Worm (Caenorhabditis elegans) whole organism, young adult: ENCODE data around the gene F32G8.2.

ENCODE experiments used
- F22D6.2 ChIP-seq: sonication (generic microtip); optimal IDR thresholded peaks from 2 replicates; lab custom pipeline; 2016; ENCODE audit warnings: mild to moderate bottlenecking, missing genetic modification characterization, missing compliant biosample characterization
- F23B12.7 ChIP-seq: sonication (generic microtip); optimal IDR thresholded peaks from 2 replicates; lab custom pipeline; 2017; ENCODE audit warnings: missing genetic modification characterization, mild to moderate bottlenecking, missing compliant biosample characterization, antibody characterized with exemption, moderate library complexity; ENCODE audit not compliant: insufficient read depth
- F33H1.4 ChIP-seq: fragments of 200-800 bp; sonication (Bioruptor generic); IDR thresholded peaks from 2 replicates; pipeline ENCODE4 v1.3.6; 2022; ENCODE audit warnings: missing genetic modification reagents, missing genetic modification characterization, missing compliant biosample characterization
- F37B4.10 ChIP-seq: fragments of 200-800 bp; sonication (Bioruptor generic); IDR thresholded peaks from 2 replicates; pipeline ENCODE4 v1.3.6; 2022; ENCODE audit warnings: missing genetic modification characterization, missing compliant biosample characterization
- F39B2.1 ChIP-seq: fragments of 200-800 bp; sonication (Bioruptor generic); IDR thresholded peaks from 2 replicates; pipeline ENCODE4 v1.3.6; 2022; ENCODE audit warnings: missing genetic modification reagents, missing genetic modification characterization, missing compliant biosample characterization
- T26A5.8 ChIP-seq: sonication (generic microtip); optimal IDR thresholded peaks from 2 replicates; lab custom pipeline; 2016; ENCODE audit warnings: missing genetic modification characterization, missing compliant biosample characterization
- Y53F4B.3 ChIP-seq: fragments of 200-800 bp; sonication (Bioruptor generic); IDR thresholded peaks from 2 replicates; pipeline ENCODE4 v1.3.6; 2022; ENCODE audit warnings: missing genetic modification reagents, missing genetic modification characterization, missing compliant biosample characterization
- aptf-3 ChIP-seq: fragments of 200-800 bp; sonication (Bioruptor generic); IDR thresholded peaks from 2 replicates; pipeline ENCODE4 v1.3.6; 2022; ENCODE audit warnings: missing genetic modification characterization, missing compliant biosample characterization
- attf-5 ChIP-seq: fragments of 200-800 bp; sonication (Bioruptor generic); optimal IDR thresholded peaks from 2 replicates; lab custom pipeline; 2018; ENCODE audit warnings: mild to moderate bottlenecking, missing genetic modification characterization, missing compliant biosample characterization
- cebp-1 ChIP-seq, 2 experiments: fragments of 200-800 bp in 1 of 2; sonication (Bioruptor generic) in 1 of 2; sonication (generic microtip) in 1 of 2; IDR thresholded peaks in 1 of 2; optimal IDR thresholded peaks in 1 of 2; 2 replicates each; pipeline versions ENCODE4 v1.3.6 to Lab custom; 2017 to 2022; ENCODE audit warnings: missing compliant biosample characterization in 2 of 2, missing genetic modification characterization in 2 of 2, mild to moderate bottlenecking in 1 of 2, missing genetic modification reagents in 1 of 2, moderate library complexity in 1 of 2
- cebp-2 ChIP-seq: fragments of 200-800 bp; sonication (Bioruptor generic); IDR thresholded peaks from 2 replicates; pipeline ENCODE4 v1.3.6; 2022; ENCODE audit warnings: missing genetic modification characterization, missing compliant biosample characterization
- ceh-27 ChIP-seq: fragments of 200-800 bp; sonication (Bioruptor generic); optimal IDR thresholded peaks from 2 replicates; lab custom pipeline; 2018; ENCODE audit warnings: mild to moderate bottlenecking, missing genetic modification characterization, moderate library complexity, missing compliant biosample characterization
- ceh-58 ChIP-seq: fragments of 200-800 bp; sonication (Bioruptor generic); IDR thresholded peaks from 2 replicates; pipeline ENCODE4 v1.3.6; 2022; ENCODE audit warnings: missing genetic modification characterization, missing compliant biosample characterization
- chd-7 ChIP-seq: sonication (generic microtip); optimal IDR thresholded peaks from 2 replicates; lab custom pipeline; 2016; ENCODE audit warnings: mild to moderate bottlenecking, missing genetic modification characterization, moderate library complexity, missing compliant biosample characterization
- die-1 ChIP-seq: sonication (generic microtip); optimal IDR thresholded peaks from 2 replicates; lab custom pipeline; 2016; ENCODE audit warnings: missing genotype, mild to moderate bottlenecking, missing genetic modification characterization, missing compliant biosample characterization
- efl-1 ChIP-seq: fragments of 150-350 bp; optimal IDR thresholded peaks from 2 replicates; lab custom pipeline; 2014; ENCODE audit warnings: missing biosample characterization, missing genetic modification reagents, missing genetic modification characterization
- egl-18 ChIP-seq: fragments of 200-800 bp; sonication (Bioruptor generic); IDR thresholded peaks from 2 replicates; pipeline ENCODE4 v1.3.6; 2022; ENCODE audit warnings: missing genetic modification reagents, missing genetic modification characterization, missing compliant biosample characterization
- egrh-3 ChIP-seq: fragments of 200-800 bp; sonication (Bioruptor generic); IDR thresholded peaks from 2 replicates; pipeline ENCODE4 v1.3.6; 2022; ENCODE audit warnings: missing genetic modification reagents, missing genetic modification characterization, missing compliant biosample characterization
- ekl-4 ChIP-seq: fragments of 200-800 bp; sonication (Bioruptor generic); IDR thresholded peaks from 2 replicates; pipeline ENCODE4 v1.3.6; 2022; ENCODE audit warnings: missing genetic modification reagents, missing genetic modification characterization, missing compliant biosample characterization
- gei-17 ChIP-seq: fragments of 200-800 bp; sonication (Bioruptor generic); optimal IDR thresholded peaks from 2 replicates; lab custom pipeline; 2018; ENCODE audit warnings: mild to moderate bottlenecking, missing genetic modification characterization, missing compliant biosample characterization
- him-1 ChIP-seq: sonication (generic microtip); optimal IDR thresholded peaks from 2 replicates; lab custom pipeline; 2016; ENCODE audit warnings: missing genotype, missing genetic modification reagents, missing genetic modification characterization, missing compliant biosample characterization
- hlh-26 ChIP-seq: fragments of 200-800 bp; sonication (Bioruptor generic); conservative IDR thresholded peaks from 2 replicates; pipeline ENCODE4 v1.3.6; 2022; ENCODE audit warnings: missing genetic modification reagents, missing genetic modification characterization, missing compliant biosample characterization
- lag-1 ChIP-seq: fragments of 200-800 bp; sonication (Bioruptor generic); IDR thresholded peaks from 2 replicates; pipeline ENCODE4 v1.3.6; 2022; ENCODE audit warnings: missing genetic modification reagents, missing genetic modification characterization, missing compliant biosample characterization
- let-526 ChIP-seq: fragments of 200-800 bp; sonication (Bioruptor generic); IDR thresholded peaks from 2 replicates; pipeline ENCODE4 v1.3.6; 2022; ENCODE audit warnings: missing genetic modification reagents, missing genetic modification characterization, missing compliant biosample characterization
- lin-54 ChIP-seq: fragments of 200-800 bp; sonication (Bioruptor generic); optimal IDR thresholded peaks from 2 replicates; lab custom pipeline; 2018; ENCODE audit warnings: mild to moderate bottlenecking, missing genetic modification characterization, missing compliant biosample characterization
- lir-1 ChIP-seq: fragments of 200-800 bp; sonication (Bioruptor generic); conservative IDR thresholded peaks from 2 replicates; pipeline ENCODE4 v1.3.6; 2022; ENCODE audit warnings: missing genetic modification reagents, missing genetic modification characterization, missing compliant biosample characterization
- lsy-27 ChIP-seq: sonication (generic microtip); optimal IDR thresholded peaks from 2 replicates; lab custom pipeline; 2017; ENCODE audit warnings: missing genetic modification characterization, mild to moderate bottlenecking, missing compliant biosample characterization, antibody characterized with exemption, missing genotype, borderline replicate concordance; ENCODE audit not compliant: insufficient read depth
- mel-28 ChIP-seq: sonication (generic microtip); optimal IDR thresholded peaks from 2 replicates; lab custom pipeline; 2016; ENCODE audit warnings: borderline replicate concordance, mild to moderate bottlenecking, missing genetic modification characterization, missing compliant biosample characterization
- mxl-1 ChIP-seq: sonication (generic microtip); optimal IDR thresholded peaks from 2 replicates; lab custom pipeline; 2016; ENCODE audit warnings: missing genetic modification characterization, missing compliant biosample characterization
- nhr-120 ChIP-seq: fragments of 200-800 bp; sonication (Bioruptor generic); IDR thresholded peaks from 2 replicates; pipeline ENCODE4 v1.3.6; 2022; ENCODE audit warnings: missing genetic modification characterization, missing compliant biosample characterization
- pbrm-1 ChIP-seq: fragments of 200-800 bp; sonication (Bioruptor generic); IDR thresholded peaks from 2 replicates; pipeline ENCODE4 v1.3.6; 2022; ENCODE audit warnings: missing genetic modification reagents, missing genetic modification characterization, missing compliant biosample characterization
- rcor-1 ChIP-seq: fragments of 200-800 bp; sonication (Bioruptor generic); IDR thresholded peaks from 2 replicates; pipeline ENCODE4 v1.3.6; 2022; ENCODE audit warnings: missing genetic modification reagents, missing genetic modification characterization, missing compliant biosample characterization
- rpc-1 ChIP-seq, 2 experiments: fragments of 150-350 bp in 1 of 2; sonication (generic microtip) in 1 of 2; optimal IDR thresholded peaks; 2 replicates each; lab custom pipeline; 2014 to 2018; ENCODE audit warnings: missing biosample characterization in 1 of 2, missing genetic modification characterization in 1 of 2, missing genetic modification reagents in 1 of 2, missing genotype in 1 of 2
- sea-2 ChIP-seq: fragments of 200-800 bp; sonication (Bioruptor generic); IDR thresholded peaks from 2 replicates; pipeline ENCODE4 v1.3.6; 2022; ENCODE audit warnings: missing genetic modification characterization, missing compliant biosample characterization
- snpc-1.3 ChIP-seq: sonication (generic microtip); optimal IDR thresholded peaks from 2 replicates; lab custom pipeline; 2017; ENCODE audit warnings: missing genetic modification characterization, mild to moderate bottlenecking, missing compliant biosample characterization, antibody characterized with exemption, moderate library complexity, missing genotype, missing genetic modification reagents; ENCODE audit not compliant: insufficient read depth
- somi-1 ChIP-seq: fragments of 200-800 bp; sonication (Bioruptor generic); optimal IDR thresholded peaks from 2 replicates; lab custom pipeline; 2018; ENCODE audit warnings: mild to moderate bottlenecking, missing genetic modification characterization, missing compliant biosample characterization
- tbx-9 ChIP-seq: sonication (generic microtip); optimal IDR thresholded peaks from 2 replicates; lab custom pipeline; 2016; ENCODE audit warnings: borderline replicate concordance, missing genetic modification characterization, inconsistent platforms, missing compliant biosample characterization
- tlf-1 ChIP-seq: fragments of 200-800 bp; sonication (Bioruptor generic); optimal IDR thresholded peaks from 2 replicates; lab custom pipeline; 2018; ENCODE audit warnings: mild to moderate bottlenecking, missing genetic modification characterization, missing compliant biosample characterization
- unc-62 ChIP-seq: fragments of 150-350 bp; optimal IDR thresholded peaks from 2 replicates; lab custom pipeline; 2014; ENCODE audit warnings: missing biosample characterization, missing genetic modification reagents, missing genetic modification characterization
- ztf-26 ChIP-seq: sonication (generic microtip); optimal IDR thresholded peaks from 2 replicates; lab custom pipeline; 2017; ENCODE audit warnings: missing genetic modification characterization, missing compliant biosample characterization

Gene F32G8.2

DNA sequence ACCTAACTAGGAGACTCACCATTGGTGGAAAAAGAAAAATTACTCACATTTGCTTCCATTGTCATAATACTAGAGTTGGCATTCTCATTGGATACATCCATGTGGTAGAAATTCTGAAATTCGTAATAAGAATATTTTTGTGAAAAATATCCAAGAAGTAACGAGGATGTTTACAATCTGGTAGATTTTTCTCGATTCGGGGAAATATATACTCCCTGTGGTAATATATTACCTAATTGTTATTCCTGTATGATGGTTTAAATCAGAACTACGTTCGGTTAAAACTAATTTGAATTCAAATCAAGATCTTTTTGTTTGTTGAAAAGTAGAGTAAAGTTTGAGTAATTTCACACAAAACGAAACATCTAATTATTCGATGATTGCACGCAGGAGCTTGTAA is 836 bp upstream of the F32G8.2 start, which contains the start of gene srd-34:
srd-34 (minus strand) TSS at position 101 of the 400 bp plus-strand sequence.
- TF ChIP-seq cebp-2 (GFP tag; lab: Robert Waterston, UW) (no peak), aptf-3 (no peak), ekl-4 (GFP tag; lab: Robert Waterston, UW) (no peak), mxl-1 (tag; lab: Kevin White, UChicago) (no peak), F37B4.10 (GFP tag; lab: Robert Waterston, UW) (no peak), attf-5 (GFP tag; lab: Kevin White, UChicago) (no peak), efl-1 (GFP tag; lab: Kevin White, UChicago) (no peak), tbx-9 (no peak), mel-28 (tag; lab: Kevin White, UChicago) (no peak), rpc-1 (optimal IDR thresholded peaks at IDR 0.05; lab: Kevin White, UChicago) (no peak), rpc-1 (tag; optimal IDR thresholded peaks at IDR 0.05; lab: Kevin White, UChicago) (no peak), let-526 (GFP tag; lab: Robert Waterston, UW) (no peak), lag-1 (GFP tag; lab: Robert Waterston, UW) (no peak), ztf-26 (tag; lab: Kevin White, UChicago) (no peak), sea-2 (no peak), ceh-27 (GFP tag; lab: Kevin White, UChicago) (no peak), F22D6.2 (tag; lab: Kevin White, UChicago) (no peak)

DNA sequence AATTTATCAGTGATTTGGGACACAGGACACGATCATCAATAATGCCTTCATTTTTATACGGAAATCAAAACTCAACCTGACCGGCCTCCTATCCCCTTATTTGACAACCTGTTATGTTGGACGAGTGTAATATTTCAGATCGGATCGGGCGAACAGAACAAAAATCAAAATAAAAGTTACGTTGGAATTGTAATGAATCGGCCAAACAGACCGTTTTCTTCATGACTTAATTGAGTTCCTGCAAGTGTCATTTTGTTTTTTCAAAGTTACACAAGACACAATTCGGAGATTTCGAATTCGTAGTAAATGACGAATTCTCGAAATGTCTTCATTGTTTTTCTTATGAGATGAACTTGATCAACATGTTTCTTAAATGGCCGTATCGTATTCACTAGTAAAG is 5.4 kb downstream of the F32G8.2 start, which contains the start of gene F32G8.3:
F32G8.3 (minus strand) TSS at position 101 of the 400 bp plus-strand sequence.
- TF ChIP-seq pbrm-1 (no peak), F33H1.4 (GFP tag; lab: Robert Waterston, UW) (no peak), lsy-27 (tag; lab: Kevin White, UChicago) (no peak), cebp-2 (GFP tag; lab: Robert Waterston, UW) (no peak), lin-54 (GFP tag; lab: Kevin White, UChicago) (no peak), egl-18 (no peak), hlh-26 (GFP tag; lab: Robert Waterston, UW) (no peak), Y53F4B.3 (GFP tag; lab: Robert Waterston, UW) (no peak)

DNA sequence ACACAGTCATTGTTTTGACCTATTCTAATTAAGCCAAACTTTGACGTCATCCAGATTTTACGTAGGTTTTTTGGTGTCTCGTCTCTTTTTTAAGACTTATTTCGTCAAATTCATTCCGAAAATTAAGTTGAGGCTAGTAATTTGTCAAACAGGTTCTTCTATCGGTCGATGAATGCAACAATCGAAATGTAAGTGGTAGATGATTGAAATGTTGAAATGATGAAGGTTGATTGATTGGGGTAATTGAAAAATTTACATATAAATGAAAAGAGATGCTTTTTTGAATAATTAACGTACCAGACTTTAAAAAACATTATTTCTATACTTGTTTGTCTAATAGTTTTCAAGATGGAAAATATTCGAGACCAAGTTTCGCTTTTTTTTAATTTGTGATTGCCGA is 6.5 kb downstream of the F32G8.2 start:
- no peak for TF ChIP-seq F33H1.4 (GFP tag; lab: Robert Waterston, UW)
- TF ChIP-seq somi-1 (GFP tag; lab: Kevin White, UChicago): no peak
- TF ChIP-seq rcor-1 (GFP tag; lab: Robert Waterston, UW): no peak
- no peak for TF ChIP-seq F22D6.2 (tag; lab: Kevin White, UChicago)
- TF ChIP-seq tlf-1: no peak
- TF ChIP-seq F23B12.7 (tag; lab: Kevin White, UChicago): no peak
- no peak for TF ChIP-seq ztf-26 (tag; lab: Kevin White, UChicago)
- no peak for TF ChIP-seq mxl-1 (tag; lab: Kevin White, UChicago)
- TF ChIP-seq lir-1 (GFP tag; lab: Robert Waterston, UW): no peak
- no peak for TF ChIP-seq ceh-27 (GFP tag; lab: Kevin White, UChicago)
- TF ChIP-seq ceh-58 (GFP tag; lab: Robert Waterston, UW): no peak
- no peak for TF ChIP-seq die-1 (tag; lab: Kevin White, UChicago)
- no peak for TF ChIP-seq snpc-1.3 (tag; lab: Kevin White, UChicago)

DNA sequence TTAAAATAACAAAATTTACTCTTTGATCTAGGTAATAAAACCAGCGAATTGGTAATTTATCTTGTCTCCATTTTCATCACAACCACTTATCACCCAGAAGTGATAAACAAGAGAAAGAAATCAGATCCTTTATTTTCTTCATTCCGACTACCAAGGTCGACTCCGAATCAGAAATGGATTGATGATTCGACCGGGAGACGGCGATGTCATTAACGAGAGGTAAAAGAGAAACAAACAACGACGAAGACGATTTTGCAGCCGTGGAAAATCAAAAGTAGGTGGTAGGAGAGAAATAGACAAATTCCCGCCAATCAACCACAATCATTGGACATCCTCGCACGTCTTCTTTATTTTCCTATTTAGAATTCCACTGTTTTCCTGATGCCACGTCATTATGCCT is 7.3 kb downstream of the F32G8.2 start:
- no peak for TF ChIP-seq egrh-3
- no peak for TF ChIP-seq gei-17 (GFP tag; lab: Kevin White, UChicago)
- no peak for TF ChIP-seq chd-7 (tag; lab: Kevin White, UChicago)
- no peak for TF ChIP-seq lsy-27 (tag; lab: Kevin White, UChicago)
- no peak for TF ChIP-seq F22D6.2 (tag; lab: Kevin White, UChicago)
- no peak for TF ChIP-seq T26A5.8
- no peak for TF ChIP-seq him-1
- TF ChIP-seq F39B2.1: no peak
- no peak for TF ChIP-seq cebp-1 (GFP tag; IDR thresholded peaks at IDR 0.05; lab: Robert Waterston, UW)
- TF ChIP-seq cebp-1 (tag; optimal IDR thresholded peaks at IDR 0.05; lab: Kevin White, UChicago): no peak
- no peak for TF ChIP-seq nhr-120 (GFP tag; lab: Robert Waterston, UW)
- no peak for TF ChIP-seq mel-28 (tag; lab: Kevin White, UChicago)
- no peak for TF ChIP-seq unc-62
